Worm (Caenorhabditis elegans) whole organism, midembryonic: Measurements from ENCODE around the gene Y54G2A.11.

Experiments used
- T22C8.4 ChIP-seq: fragments of 200-800 bp; sonication (Bioruptor generic); IDR thresholded peaks from 2 replicates; pipeline ENCODE4 v1.3.6; 2022; ENCODE audit warnings: missing genetic modification characterization, missing compliant biosample characterization
- cog-1 ChIP-seq: sonication (generic microtip); optimal IDR thresholded peaks from 2 replicates; lab custom pipeline; 2016; ENCODE audit warnings: missing genetic modification characterization, missing compliant biosample characterization
- flt-1 ChIP-seq: fragments of 200-800 bp; sonication (Bioruptor generic); IDR thresholded peaks from 2 replicates; pipeline ENCODE4 v1.3.6; 2022; ENCODE audit warnings: missing genetic modification characterization, missing compliant biosample characterization
- klf-2 ChIP-seq: fragments of 200-800 bp; sonication (Bioruptor generic); conservative IDR thresholded peaks from 2 replicates; pipeline ENCODE4 v1.3.6; 2022; ENCODE audit warnings: missing genetic modification reagents, missing genetic modification characterization, missing compliant biosample characterization
- med-1 ChIP-seq: sonication (generic microtip); optimal IDR thresholded peaks from 2 replicates; lab custom pipeline; 2017; ENCODE audit warnings: missing genetic modification characterization, mild to moderate bottlenecking, missing compliant biosample characterization, antibody characterized with exemption, missing genetic modification reagents; ENCODE audit not compliant: insufficient read depth
- ref-1 ChIP-seq: fragments of 200-800 bp; sonication (Bioruptor generic); conservative IDR thresholded peaks from 2 replicates; pipeline ENCODE4 v1.3.6; 2022; ENCODE audit warnings: missing genetic modification reagents, missing genetic modification characterization, missing compliant biosample characterization
- tab-1 ChIP-seq: fragments of 200-800 bp; sonication (Bioruptor generic); IDR thresholded peaks from 2 replicates; pipeline ENCODE4 v1.3.6; 2022; ENCODE audit warnings: missing genetic modification characterization, missing compliant biosample characterization
- ztf-23 ChIP-seq: fragments of 200-800 bp; sonication (Bioruptor generic); IDR thresholded peaks from 2 replicates; pipeline ENCODE4 v1.3.6; 2022; ENCODE audit warnings: missing genetic modification reagents, missing genetic modification characterization, missing compliant biosample characterization
- ztf-29 ChIP-seq: fragments of 200-800 bp; sonication (Bioruptor generic); IDR thresholded peaks from 2 replicates; pipeline ENCODE4 v1.3.6; 2022; ENCODE audit warnings: missing genetic modification reagents, missing genetic modification characterization, missing compliant biosample characterization

DNA sequence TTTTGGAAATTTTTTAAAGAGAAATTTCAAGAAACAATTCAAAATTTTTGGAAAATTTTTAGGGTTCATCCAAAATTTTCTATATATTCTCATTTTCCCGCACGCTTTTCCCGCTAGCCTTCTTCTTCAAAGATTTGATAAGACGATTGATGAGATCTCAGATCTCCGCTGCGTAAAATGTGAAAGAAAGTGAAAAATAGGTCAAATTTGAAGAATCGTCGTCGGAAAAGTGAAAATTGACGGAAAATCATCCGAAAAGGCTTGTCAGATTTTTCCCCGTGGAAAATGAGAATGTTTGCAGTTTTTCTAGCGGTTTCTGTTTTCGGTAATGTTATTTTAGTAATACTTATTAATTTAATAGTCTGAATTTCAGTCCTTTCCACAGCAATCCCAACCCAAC lies 37.6 kb upstream of the Y54G2A.11 start, which contains the start of gene Y54G2A.76:
- no peak for TF ChIP-seq T22C8.4
- no peak for TF ChIP-seq med-1 (GFP tag; lab: Kevin White, UChicago)
- no peak for TF ChIP-seq ref-1 (GFP tag; lab: Robert Waterston, UW)
- no peak for TF ChIP-seq ztf-29 (GFP tag; lab: Robert Waterston, UW)
- no peak for TF ChIP-seq ztf-23 (GFP tag; lab: Robert Waterston, UW)
- no peak for TF ChIP-seq tab-1 (GFP tag; lab: Robert Waterston, UW)
- no peak for TF ChIP-seq klf-2 (GFP tag; lab: Robert Waterston, UW)
- no peak for TF ChIP-seq flt-1 (GFP tag; lab: Robert Waterston, UW)
- TF ChIP-seq cog-1 (tag; lab: Kevin White, UChicago): no peak
